Fruit fly (Drosophila melanogaster): Measurements from ENCODE around the gene CG14130.

The CG14130 gene

dm6 chr3L:11833296-11833717, 18.1 kb downstream of the CG14130 start, which contains the start of gene CycA (continued):
- TF ChIP-seq cg (GFP tag; optimal IDR thresholded peaks at IDR 0.05) (peak; percentile 93), CG30403 (GFP tag; optimal IDR thresholded peaks at IDR 0.05) (peak; percentile 12), croc (GFP tag; conservative IDR thresholded peaks at IDR 0.05) (no peak), CG3163 (GFP tag; optimal IDR thresholded peaks at IDR 0.05) (peak; percentile 46), CG11695 (GFP tag; IDR thresholded peaks at IDR 0.05) (no peak), Gug (GFP tag; IDR thresholded peaks at IDR 0.05) (no peak), crp (GFP tag; optimal IDR thresholded peaks at IDR 0.05) (peak in 1 of 2 experiments; percentile 24), caup (GFP tag; optimal IDR thresholded peaks at IDR 0.05; ENCODE audit: severe bottlenecking) (no peak), CG11456 (GFP tag; IDR thresholded peaks at IDR 0.05) (no peak), Mad (GFP tag; optimal IDR thresholded peaks at IDR 0.05) (peak; percentile 1), slp2 (GFP tag; optimal IDR thresholded peaks at IDR 0.05) (no peak), CG14965 (GFP tag; optimal IDR thresholded peaks at IDR 0.05; ENCODE audit: borderline replicate concordance) (no peak), ham (GFP tag; IDR thresholded peaks at IDR 0.05) (no peak), kay (GFP tag; optimal IDR thresholded peaks at IDR 0.05) (no peak), Trl (optimal IDR thresholded peaks at IDR 0.05) (no peak), Trl (GFP tag; optimal IDR thresholded peaks at IDR 0.05) (peak; percentile 7), CG8765 (GFP tag; IDR thresholded peaks at IDR 0.05) (no peak), sens-2 (GFP tag; IDR thresholded peaks at IDR 0.05) (no peak), CG14014 (GFP tag; IDR thresholded peaks at IDR 0.05) (no peak), CG12219 (GFP tag; optimal IDR thresholded peaks at IDR 0.05) (no peak), CG12236 (GFP tag; optimal IDR thresholded peaks at IDR 0.05) (no peak), usp (GFP tag; optimal IDR thresholded peaks at IDR 0.05) (no peak), lmd (GFP tag; IDR thresholded peaks at IDR 0.05) (no peak), CG8944 (GFP tag; optimal IDR thresholded peaks at IDR 0.05) (no peak), CG6654 (GFP tag; optimal IDR thresholded peaks at IDR 0.05) (no peak), pum (GFP tag; optimal IDR thresholded peaks at IDR 0.05) (no peak), pfk (GFP tag; optimal IDR thresholded peaks at IDR 0.05) (no peak), jigr1 (GFP tag; IDR thresholded peaks at IDR 0.05) (no peak), NC2β (GFP tag; optimal IDR thresholded peaks at IDR 0.05) (no peak), CG3065 (GFP tag; optimal IDR thresholded peaks at IDR 0.05) (no peak), TFAM (GFP tag; optimal IDR thresholded peaks at IDR 0.05) (no peak), CG17912 (GFP tag; optimal IDR thresholded peaks at IDR 0.05) (no peak), zen2 (GFP tag; IDR thresholded peaks at IDR 0.05; ENCODE audit: partially characterized antibody) (peak; percentile 68; the same call in 1 of the 3 replicates), CG8478 (optimal IDR thresholded peaks at IDR 0.05) (no peak), CG14441 (GFP tag; IDR thresholded peaks at IDR 0.05) (no peak), tx (GFP tag; optimal IDR thresholded peaks at IDR 0.05) (no peak), pzg (GFP tag; optimal IDR thresholded peaks at IDR 0.05) (peak; percentile 95), CG11696 (GFP tag; IDR thresholded peaks at IDR 0.05) (no peak), CG11504 (tag; optimal IDR thresholded peaks at IDR 0.05) (peak; percentile 61), odd (GFP tag; optimal IDR thresholded peaks at IDR 0.05) (no peak), lola (GFP tag; optimal IDR thresholded peaks at IDR 0.05) (peak in 1 of 3 experiments; percentile 9), CG7745 (tag; optimal IDR thresholded peaks at IDR 0.05) (no peak), CG10654 (GFP tag; optimal IDR thresholded peaks at IDR 0.05) (no peak), CG16779 (GFP tag; IDR thresholded peaks at IDR 0.05) (no peak), toy (GFP tag; IDR thresholded peaks at IDR 0.05) (no peak), chm (GFP tag; IDR thresholded peaks at IDR 0.05) (peak; percentile 37; the same call in 1 of the 2 replicates), gsb-n (tag; optimal IDR thresholded peaks at IDR 0.05) (no peak), danr (GFP tag; IDR thresholded peaks at IDR 0.05) (no peak), CG10959 (GFP tag; IDR thresholded peaks at IDR 0.05) (no peak), CG15011 (GFP tag; optimal IDR thresholded peaks at IDR 0.05) (no peak), HLH54F (GFP tag; optimal IDR thresholded peaks at IDR 0.05) (no peak), sisA (GFP tag; IDR thresholded peaks at IDR 0.05) (no peak)

Measured in whole organism, embryonic.